Worm (Caenorhabditis elegans) whole organism, L2 larva: Measurements from ENCODE around the gene Y17G7B.8.

Experiments
- ZK546.5 ChIP-seq: sonication (generic microtip); optimal IDR thresholded peaks from 2 replicates; lab custom pipeline; 2017; ENCODE audit warnings: missing biosample characterization, missing genetic modification characterization
- alr-1 ChIP-seq: fragments of 150-350 bp; optimal IDR thresholded peaks from 2 replicates; lab custom pipeline; 2014; ENCODE audit warnings: missing biosample characterization, missing genetic modification characterization
- ama-1 ChIP-seq: fragments of 150-350 bp; optimal IDR thresholded peaks from 2 replicates; lab custom pipeline; 2018; ENCODE audit warnings: inconsistent platforms
- crh-2 ChIP-seq: sonication (generic microtip); optimal IDR thresholded peaks from 2 replicates; lab custom pipeline; 2017; ENCODE audit warnings: missing biosample characterization, missing genetic modification characterization
- lin-39 ChIP-seq: fragments of 150-350 bp; optimal IDR thresholded peaks from 2 replicates; lab custom pipeline; 2014; ENCODE audit warnings: missing biosample characterization, missing genetic modification reagents, missing genetic modification characterization
- lsy-2 ChIP-seq, 2 experiments: fragments of 150-350 bp in 1 of 2; sonication (generic microtip) in 1 of 2; optimal IDR thresholded peaks; 2 replicates each; lab custom pipeline; 2014 to 2017; ENCODE audit warnings: missing biosample characterization in 2 of 2, missing genetic modification characterization in 2 of 2
- mdl-1 ChIP-seq, 2 experiments: fragments of 150-350 bp in 1 of 2; sonication (generic microtip) in 1 of 2; optimal IDR thresholded peaks; 2 replicates each; lab custom pipeline; 2017; ENCODE audit warnings: missing biosample characterization in 2 of 2, missing genetic modification characterization in 2 of 2
- nhr-11 ChIP-seq: fragments of 150-350 bp; optimal IDR thresholded peaks from 2 replicates; lab custom pipeline; 2014; ENCODE audit warnings: missing biosample characterization, missing genetic modification characterization
- nhr-23 ChIP-seq: fragments of 150-350 bp; optimal IDR thresholded peaks from 2 replicates; lab custom pipeline; 2014; ENCODE audit warnings: missing biosample characterization, missing genetic modification reagents, missing genetic modification characterization
- nhr-237 ChIP-seq: fragments of 150-350 bp; optimal IDR thresholded peaks from 2 replicates; lab custom pipeline; 2014; ENCODE audit warnings: missing biosample characterization, missing genetic modification characterization
- nhr-77 ChIP-seq: fragments of 150-350 bp; optimal IDR thresholded peaks from 2 replicates; lab custom pipeline; 2014; ENCODE audit warnings: missing biosample characterization, missing genetic modification characterization
- ztf-11 ChIP-seq: sonication (generic microtip); optimal IDR thresholded peaks from 2 replicates; lab custom pipeline; 2017; ENCODE audit warnings: missing biosample characterization, missing genetic modification characterization

ce11 chrII:11980110-11980509 lies 47.4 kb downstream of the Y17G7B.8 start:
- peak; percentile 80 for TF ChIP-seq nhr-77 (tag; lab: Kevin White, UChicago)
- TF ChIP-seq alr-1: no peak
- TF ChIP-seq mdl-1 (tag; optimal IDR thresholded peaks at IDR 0.05; lab: Kevin White, UChicago): peak; percentile 14 to 55
- TF ChIP-seq ztf-11 (tag; lab: Kevin White, UChicago): no peak
- no peak for TF ChIP-seq lin-39 (tag; lab: Kevin White, UChicago)
- no peak for TF ChIP-seq nhr-23
- peak; percentile 24 for TF ChIP-seq nhr-237 (tag; lab: Kevin White, UChicago)
- TF ChIP-seq ama-1 (lab: Kevin White, UChicago): no peak
- TF ChIP-seq crh-2: peak; percentile 93
- no peak for TF ChIP-seq nhr-11 (tag; lab: Kevin White, UChicago)
- TF ChIP-seq lsy-2 (tag; optimal IDR thresholded peaks at IDR 0.05; lab: Kevin White, UChicago): peak; percentile 85 to 96
- peak; percentile 99 for TF ChIP-seq ZK546.5
